Worm (Caenorhabditis elegans) whole organism, young adult: Measurements from ENCODE around the gene srxa-12.

Experiments used
- B0019.2 ChIP-seq: fragments of 200-800 bp; sonication (Bioruptor generic); conservative IDR thresholded peaks from 2 replicates; pipeline ENCODE4 v1.3.6; 2022; ENCODE audit warnings: missing genetic modification reagents, missing genetic modification characterization, missing compliant biosample characterization
- B0261.1 ChIP-seq: sonication (generic microtip); optimal IDR thresholded peaks from 2 replicates; lab custom pipeline; 2016; ENCODE audit warnings: mild to moderate bottlenecking, missing genetic modification characterization, moderate library complexity, missing compliant biosample characterization
- B0336.3 ChIP-seq: fragments of 200-800 bp; sonication (Bioruptor generic); IDR thresholded peaks from 2 replicates; pipeline ENCODE4 v1.3.6; 2022; ENCODE audit warnings: missing genetic modification characterization, missing compliant biosample characterization
- D2030.7 ChIP-seq: fragments of 200-800 bp; sonication (Bioruptor generic); IDR thresholded peaks from 2 replicates; pipeline ENCODE4 v1.3.6; 2022; ENCODE audit warnings: missing genetic modification reagents, missing genetic modification characterization, missing compliant biosample characterization
- F23B12.7 ChIP-seq: sonication (generic microtip); optimal IDR thresholded peaks from 2 replicates; lab custom pipeline; 2017; ENCODE audit warnings: missing genetic modification characterization, mild to moderate bottlenecking, missing compliant biosample characterization, antibody characterized with exemption, moderate library complexity; ENCODE audit not compliant: insufficient read depth
- F33H1.4 ChIP-seq: fragments of 200-800 bp; sonication (Bioruptor generic); IDR thresholded peaks from 2 replicates; pipeline ENCODE4 v1.3.6; 2022; ENCODE audit warnings: missing genetic modification reagents, missing genetic modification characterization, missing compliant biosample characterization
- F37B4.10 ChIP-seq: fragments of 200-800 bp; sonication (Bioruptor generic); IDR thresholded peaks from 2 replicates; pipeline ENCODE4 v1.3.6; 2022; ENCODE audit warnings: missing genetic modification characterization, missing compliant biosample characterization
- F39B2.1 ChIP-seq: fragments of 200-800 bp; sonication (Bioruptor generic); IDR thresholded peaks from 2 replicates; pipeline ENCODE4 v1.3.6; 2022; ENCODE audit warnings: missing genetic modification reagents, missing genetic modification characterization, missing compliant biosample characterization
- atf-7 ChIP-seq: sonication (generic microtip); optimal IDR thresholded peaks from 2 replicates; lab custom pipeline; 2017; ENCODE audit warnings: mild to moderate bottlenecking, missing genetic modification characterization, missing compliant biosample characterization
- attf-5 ChIP-seq: fragments of 200-800 bp; sonication (Bioruptor generic); optimal IDR thresholded peaks from 2 replicates; lab custom pipeline; 2018; ENCODE audit warnings: mild to moderate bottlenecking, missing genetic modification characterization, missing compliant biosample characterization
- cebp-1 ChIP-seq, 2 experiments: fragments of 200-800 bp in 1 of 2; sonication (Bioruptor generic) in 1 of 2; sonication (generic microtip) in 1 of 2; IDR thresholded peaks in 1 of 2; optimal IDR thresholded peaks in 1 of 2; 2 replicates each; pipeline versions ENCODE4 v1.3.6 to Lab custom; 2017 to 2022; ENCODE audit warnings: missing compliant biosample characterization in 2 of 2, missing genetic modification characterization in 2 of 2, mild to moderate bottlenecking in 1 of 2, missing genetic modification reagents in 1 of 2, moderate library complexity in 1 of 2
- dpff-1 ChIP-seq: sonication (generic microtip); optimal IDR thresholded peaks from 2 replicates; lab custom pipeline; 2017; ENCODE audit warnings: mild to moderate bottlenecking, missing genetic modification characterization, missing compliant biosample characterization
- dpl-1 ChIP-seq: fragments of 150-350 bp; optimal IDR thresholded peaks from 2 replicates; lab custom pipeline; 2014; ENCODE audit warnings: missing biosample characterization, missing genetic modification reagents, missing genetic modification characterization
- efl-1 ChIP-seq: fragments of 150-350 bp; optimal IDR thresholded peaks from 2 replicates; lab custom pipeline; 2014; ENCODE audit warnings: missing biosample characterization, missing genetic modification reagents, missing genetic modification characterization
- egl-18 ChIP-seq: fragments of 200-800 bp; sonication (Bioruptor generic); IDR thresholded peaks from 2 replicates; pipeline ENCODE4 v1.3.6; 2022; ENCODE audit warnings: missing genetic modification reagents, missing genetic modification characterization, missing compliant biosample characterization
- ets-4 ChIP-seq: fragments of 200-800 bp; sonication (Bioruptor generic); optimal IDR thresholded peaks from 2 replicates; lab custom pipeline; 2018; ENCODE audit warnings: mild to moderate bottlenecking, missing genetic modification characterization, missing compliant biosample characterization
- fkh-3 ChIP-seq: sonication (generic microtip); optimal IDR thresholded peaks from 2 replicates; lab custom pipeline; 2016; ENCODE audit warnings: mild to moderate bottlenecking, missing genetic modification characterization, missing compliant biosample characterization
- gei-17 ChIP-seq: fragments of 200-800 bp; sonication (Bioruptor generic); optimal IDR thresholded peaks from 2 replicates; lab custom pipeline; 2018; ENCODE audit warnings: mild to moderate bottlenecking, missing genetic modification characterization, missing compliant biosample characterization
- hmg-20 ChIP-seq: fragments of 200-800 bp; sonication (Bioruptor generic); IDR thresholded peaks from 2 replicates; pipeline ENCODE4 v1.3.6; 2022; ENCODE audit warnings: missing genetic modification reagents, missing genetic modification characterization, missing compliant biosample characterization
- hrde-1 ChIP-seq: sonication (generic microtip); optimal IDR thresholded peaks from 2 replicates; lab custom pipeline; 2016; ENCODE audit warnings: missing genetic modification characterization, mild to moderate bottlenecking, missing compliant biosample characterization, moderate library complexity, missing genotype, missing genetic modification reagents, borderline replicate concordance
- hsf-1 ChIP-seq: fragments of 200-800 bp; sonication (Bioruptor generic); IDR thresholded peaks from 2 replicates; pipeline ENCODE4 v1.3.6; 2022; ENCODE audit warnings: missing genetic modification reagents, missing genetic modification characterization, missing compliant biosample characterization
- let-526 ChIP-seq: fragments of 200-800 bp; sonication (Bioruptor generic); IDR thresholded peaks from 2 replicates; pipeline ENCODE4 v1.3.6; 2022; ENCODE audit warnings: missing genetic modification reagents, missing genetic modification characterization, missing compliant biosample characterization
- let-607 ChIP-seq, 2 experiments: fragments of 200-800 bp in 1 of 2; sonication (Bioruptor generic) in 1 of 2; sonication (generic microtip) in 1 of 2; optimal IDR thresholded peaks; 2 replicates each; lab custom pipeline; 2016 to 2018; ENCODE audit warnings: mild to moderate bottlenecking in 2 of 2, missing compliant biosample characterization in 2 of 2, missing genetic modification characterization in 2 of 2, moderate library complexity in 2 of 2, missing genotype in 1 of 2
- lin-26 ChIP-seq: fragments of 200-800 bp; sonication (Bioruptor generic); IDR thresholded peaks from 2 replicates; pipeline ENCODE4 v1.3.6; 2022; ENCODE audit warnings: missing genetic modification reagents, missing genetic modification characterization, missing compliant biosample characterization
- lin-35 ChIP-seq, 3 experiments: fragments of 150-350 bp in 2 of 3; sonication (generic microtip) in 1 of 3; optimal IDR thresholded peaks; 2 replicates each; lab custom pipeline; 2014 to 2018; ENCODE audit warnings: missing biosample characterization in 3 of 3, missing genetic modification characterization in 3 of 3, missing genetic modification reagents in 3 of 3
- lin-40 ChIP-seq: sonication (generic microtip); optimal IDR thresholded peaks from 2 replicates; lab custom pipeline; 2016; ENCODE audit warnings: missing genetic modification characterization, mild to moderate bottlenecking, missing compliant biosample characterization, missing genotype, missing genetic modification reagents
- lir-1 ChIP-seq: fragments of 200-800 bp; sonication (Bioruptor generic); conservative IDR thresholded peaks from 2 replicates; pipeline ENCODE4 v1.3.6; 2022; ENCODE audit warnings: missing genetic modification reagents, missing genetic modification characterization, missing compliant biosample characterization
- lsl-1 ChIP-seq: fragments of 200-800 bp; sonication (Bioruptor generic); optimal IDR thresholded peaks from 2 replicates; lab custom pipeline; 2018; ENCODE audit warnings: mild to moderate bottlenecking, missing genetic modification characterization, moderate library complexity, missing compliant biosample characterization
- nfyb-1 ChIP-seq: fragments of 200-800 bp; sonication (Bioruptor generic); IDR thresholded peaks from 2 replicates; pipeline ENCODE4 v1.3.6; 2022; ENCODE audit warnings: missing genetic modification reagents, missing genetic modification characterization, missing compliant biosample characterization
- nhr-80 ChIP-seq: sonication (generic microtip); optimal IDR thresholded peaks from 2 replicates; lab custom pipeline; 2016; ENCODE audit warnings: missing genetic modification characterization, missing compliant biosample characterization
- snpc-3.4 ChIP-seq: sonication (generic microtip); optimal IDR thresholded peaks from 2 replicates; lab custom pipeline; 2017; ENCODE audit warnings: missing genetic modification characterization, mild to moderate bottlenecking, missing compliant biosample characterization, antibody characterized with exemption, moderate library complexity, missing genotype, missing genetic modification reagents
- sptf-2 ChIP-seq: fragments of 200-800 bp; sonication (Bioruptor generic); optimal IDR thresholded peaks from 2 replicates; lab custom pipeline; 2018; ENCODE audit warnings: mild to moderate bottlenecking, missing genetic modification characterization, missing compliant biosample characterization
- tbx-9 ChIP-seq: sonication (generic microtip); optimal IDR thresholded peaks from 2 replicates; lab custom pipeline; 2016; ENCODE audit warnings: borderline replicate concordance, missing genetic modification characterization, inconsistent platforms, missing compliant biosample characterization
- unc-130 ChIP-seq: sonication (generic microtip); optimal IDR thresholded peaks from 2 replicates; lab custom pipeline; 2016; ENCODE audit warnings: missing genetic modification reagents, missing genetic modification characterization, missing compliant biosample characterization
- ztf-26 ChIP-seq: sonication (generic microtip); optimal IDR thresholded peaks from 2 replicates; lab custom pipeline; 2017; ENCODE audit warnings: missing genetic modification characterization, missing compliant biosample characterization
- ztf-3 ChIP-seq: fragments of 200-800 bp; sonication (Bioruptor generic); optimal IDR thresholded peaks from 2 replicates; lab custom pipeline; 2018; ENCODE audit warnings: mild to moderate bottlenecking, missing genetic modification characterization, missing compliant biosample characterization

Gene srxa-12

ce11 chrV:13882192-13882591 lies 44.3 kb upstream of the srxa-12 start:
- peak; percentile 73 for TF ChIP-seq F33H1.4
- TF ChIP-seq D2030.7 (GFP tag; lab: Robert Waterston, UW): peak; percentile 24; the same call in 1 of the 2 replicates

- TF ChIP-seq lsl-1: no peak
- no peak for TF ChIP-seq sptf-2 (GFP tag; lab: Kevin White, UChicago)
- no peak for TF ChIP-seq B0019.2
- no peak for TF ChIP-seq B0336.3 (GFP tag; lab: Robert Waterston, UW)
- no peak for TF ChIP-seq hrde-1 (tag; lab: Kevin White, UChicago)
- TF ChIP-seq ztf-3 (GFP tag; lab: Kevin White, UChicago): no peak
Observed at ce11 chrV:13887358-13887757, 39.1 kb upstream of the srxa-12 start, which contains the start of gene srsx-19. Gene srsx-19, plus strand, starts transcription at chrV:13887658.

ce11 chrV:13889516-13889915 lies 37.0 kb upstream of the srxa-12 start, which contains the start of gene spp-12:
Gene spp-12, plus strand, starts transcription at chrV:13889816.
- TF ChIP-seq fkh-3 (tag; lab: Kevin White, UChicago) (no peak), lsl-1 (no peak), hsf-1 (GFP tag; lab: Robert Waterston, UW) (no peak), dpff-1 (tag; lab: Kevin White, UChicago) (no peak), egl-18 (GFP tag; lab: Robert Waterston, UW) (no peak), ets-4 (GFP tag; lab: Kevin White, UChicago) (no peak), unc-130 (GFP tag; lab: Kevin White, UChicago) (no peak)

ce11 chrV:13890473-13890872 lies 36.0 kb upstream of the srxa-12 start, which contains the start of gene lbp-8:
Gene lbp-8, plus strand, starts transcription at chrV:13890773.
- TF ChIP-seq F39B2.1 (GFP tag; lab: Robert Waterston, UW) (no peak), unc-130 (GFP tag; lab: Kevin White, UChicago) (no peak), F37B4.10 (GFP tag; lab: Robert Waterston, UW) (no peak), let-607 (tag; optimal IDR thresholded peaks at IDR 0.05; lab: Kevin White, UChicago) (no peak), D2030.7 (GFP tag; lab: Robert Waterston, UW) (no peak), ztf-26 (tag; lab: Kevin White, UChicago) (no peak), hmg-20 (no peak), efl-1 (no peak), lir-1 (GFP tag; lab: Robert Waterston, UW) (no peak), dpl-1 (GFP tag; lab: Kevin White, UChicago) (no peak), gei-17 (no peak)
- TF ChIP-seq, all 124 proteins: peak for 0

- TF ChIP-seq nfyb-1 (GFP tag; lab: Robert Waterston, UW) (no peak), nhr-80 (tag; lab: Kevin White, UChicago) (peak; percentile 52)
Observed at ce11 chrV:13891489-13891888, 35.0 kb upstream of the srxa-12 start.

ce11 chrV:13892457-13893375 lies 33.8 kb upstream of the srxa-12 start, which contains the start of gene sptl-3:
Gene sptl-3, plus strand, starts transcription at chrV:13893325.
- TF ChIP-seq lin-40 (tag; lab: Kevin White, UChicago) (peak; percentile 47), dpff-1 (tag; lab: Kevin White, UChicago) (no peak), let-526 (GFP tag; lab: Robert Waterston, UW) (no peak), D2030.7 (GFP tag; lab: Robert Waterston, UW) (no peak), snpc-3.4 (tag; lab: Kevin White, UChicago) (no peak), cebp-1 (GFP tag; IDR thresholded peaks at IDR 0.05; lab: Robert Waterston, UW) (no peak), cebp-1 (tag; optimal IDR thresholded peaks at IDR 0.05; lab: Kevin White, UChicago) (no peak), lin-35 (GFP tag; optimal IDR thresholded peaks at IDR 0.05; lab: Kevin White, UChicago) (peak in 1 of 3 experiments; percentile 29), F23B12.7 (tag; lab: Kevin White, UChicago) (no peak), B0261.1 (tag; lab: Kevin White, UChicago) (no peak), atf-7 (peak; percentile 65), tbx-9 (no peak), nfyb-1 (GFP tag; lab: Robert Waterston, UW) (no peak), ztf-26 (tag; lab: Kevin White, UChicago) (peak; percentile 40), gei-17 (no peak), lin-26 (GFP tag; lab: Robert Waterston, UW) (no peak), attf-5 (peak; percentile 1)
